Fruit fly (Drosophila melanogaster): ENCODE measurements around the gene CG8064.

CG8064 gene

DNA sequence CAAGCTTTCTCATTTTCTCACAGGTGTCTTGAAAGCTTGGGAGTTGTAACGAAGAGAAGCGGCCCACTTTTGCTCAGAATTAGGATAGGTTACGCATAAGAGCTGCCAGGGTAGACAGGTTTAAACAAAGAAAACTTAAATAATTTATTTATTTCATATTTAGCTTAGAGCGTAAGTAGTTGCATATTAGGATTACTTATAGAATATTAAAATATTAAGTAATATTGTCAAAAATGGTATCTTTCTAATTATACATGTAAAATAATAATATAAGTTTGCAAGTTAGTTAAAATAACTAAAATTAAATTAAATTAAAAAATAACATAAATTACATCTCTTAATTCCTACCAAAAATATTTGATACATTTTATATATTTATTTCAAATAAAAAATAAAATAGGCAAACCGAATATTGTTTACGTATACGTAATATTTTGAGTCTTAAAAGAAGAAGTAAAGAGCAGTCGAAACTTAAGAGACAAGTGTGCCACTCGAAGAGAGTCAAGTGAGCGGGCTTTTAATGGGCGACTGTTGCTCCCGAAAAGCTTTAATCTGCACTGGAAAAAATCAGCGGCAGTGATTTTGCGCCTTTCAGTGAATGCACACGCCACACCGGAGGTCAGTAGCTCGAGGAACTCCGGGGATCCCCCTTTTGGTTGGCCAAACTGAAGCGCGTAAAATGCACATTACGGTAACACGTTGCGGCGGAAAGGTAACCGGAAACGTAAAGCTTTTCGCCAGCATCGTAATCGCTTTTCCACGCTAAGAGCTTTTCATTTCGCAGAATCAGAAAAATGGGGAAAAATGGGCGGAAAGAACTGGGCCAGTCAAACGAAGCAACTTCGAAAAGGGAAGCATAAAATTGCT lies 31.6 kb downstream of the CG8064 start (continued):
- TF ChIP-seq lov (optimal IDR thresholded peaks at IDR 0.05) = no peak
- 0 out of 3 replicates have a peak, but pooled peaks have one; percentile 47 for TF ChIP-seq lov (GFP tag; IDR thresholded peaks at IDR 0.05)
- TF ChIP-seq CG7556 (GFP tag; optimal IDR thresholded peaks at IDR 0.05) = peak; percentile 33
- no peak for TF ChIP-seq hth (optimal IDR thresholded peaks at IDR 0.05)
- peak; percentile 7 for TF ChIP-seq CG15269 (tag; optimal IDR thresholded peaks at IDR 0.05)
- TF ChIP-seq CG18476 (GFP tag; optimal IDR thresholded peaks at IDR 0.05) = no peak
- 0 out of 2 replicates have a peak, but pooled peaks have one; percentile 19 for TF ChIP-seq CG14667 (GFP tag; IDR thresholded peaks at IDR 0.05)
- no peak for TF ChIP-seq chif (GFP tag; optimal IDR thresholded peaks at IDR 0.05)
- TF ChIP-seq Vsx1 (GFP tag; optimal IDR thresholded peaks at IDR 0.05) = no peak
- no peak for TF ChIP-seq Dll (GFP tag; IDR thresholded peaks at IDR 0.05; ENCODE audit: partially characterized antibody)
- TF ChIP-seq disco-r (GFP tag; optimal IDR thresholded peaks at IDR 0.05) = peak; percentile 30
- TF ChIP-seq nau (GFP tag; optimal IDR thresholded peaks at IDR 0.05) = peak; percentile 27
- TF ChIP-seq CG13894 (tag; optimal IDR thresholded peaks at IDR 0.05) = peak; percentile 2
- TF ChIP-seq zfh2 (GFP tag; optimal IDR thresholded peaks at IDR 0.05) = peak; percentile 41
- no peak for TF ChIP-seq CG30020 (tag; optimal IDR thresholded peaks at IDR 0.05)
- 0 out of 2 replicates have a peak, but pooled peaks have one; percentile 32 for TF ChIP-seq stc (GFP tag; IDR thresholded peaks at IDR 0.05)
- TF ChIP-seq H2.0 (GFP tag; IDR thresholded peaks at IDR 0.05) = peak; percentile 41; the same call in 1 of the 2 replicates
- TF ChIP-seq danr (GFP tag; IDR thresholded peaks at IDR 0.05) = no peak
- no peak for TF ChIP-seq HmgZ (tag; optimal IDR thresholded peaks at IDR 0.05)
- no peak for TF ChIP-seq CG7745 (tag; optimal IDR thresholded peaks at IDR 0.05)
- TF ChIP-seq Hand (GFP tag; optimal IDR thresholded peaks at IDR 0.05) = peak; percentile 27
- TF ChIP-seq Sin3A (optimal IDR thresholded peaks at IDR 0.05) = no peak
- TF ChIP-seq dm (GFP tag; optimal IDR thresholded peaks at IDR 0.05) = no peak
- TF ChIP-seq CG13775 (GFP tag; optimal IDR thresholded peaks at IDR 0.05) = no peak
- TF ChIP-seq CG10462 (GFP tag; optimal IDR thresholded peaks at IDR 0.05) = no peak
- TF ChIP-seq Scr (GFP tag; IDR thresholded peaks at IDR 0.05; ENCODE audit: partially characterized antibody) = no peak
- TF ChIP-seq bowl (GFP tag; IDR thresholded peaks at IDR 0.05) = no peak
- no peak for TF ChIP-seq CG16815 (GFP tag; optimal IDR thresholded peaks at IDR 0.05)
- peak in 1 of 2 experiments; percentile 0 for TF ChIP-seq dpn (GFP tag; optimal IDR thresholded peaks at IDR 0.05)
- TF ChIP-seq fd96Cb (tag; optimal IDR thresholded peaks at IDR 0.05) = no peak
- TF ChIP-seq ind (GFP tag; optimal IDR thresholded peaks at IDR 0.05) = peak; percentile 31
- peak; percentile 7 for TF ChIP-seq caup (GFP tag; optimal IDR thresholded peaks at IDR 0.05; ENCODE audit: severe bottlenecking)
- no peak for TF ChIP-seq CG1602 (GFP tag; optimal IDR thresholded peaks at IDR 0.05)
- no peak for TF ChIP-seq az2 (GFP tag; optimal IDR thresholded peaks at IDR 0.05)
- peak; percentile 73 for TF ChIP-seq CG12769 (tag; optimal IDR thresholded peaks at IDR 0.05)
- TF ChIP-seq wek (GFP tag; optimal IDR thresholded peaks at IDR 0.05) = no peak
- TF ChIP-seq CG14860 (GFP tag; IDR thresholded peaks at IDR 0.05; ENCODE audit: partially characterized antibody) = no peak
- TF ChIP-seq Chrac-16 (GFP tag; optimal IDR thresholded peaks at IDR 0.05) = no peak
- TF ChIP-seq her (GFP tag; optimal IDR thresholded peaks at IDR 0.05) = peak; percentile 48
- no peak for TF ChIP-seq bbx (GFP tag; IDR thresholded peaks at IDR 0.05; ENCODE audit: partially characterized antibody)
- TF ChIP-seq bigmax (GFP tag; optimal IDR thresholded peaks at IDR 0.05) = no peak
- TF ChIP-seq Max (GFP tag; optimal IDR thresholded peaks at IDR 0.05) = no peak
- TF ChIP-seq CG5245 (GFP tag; optimal IDR thresholded peaks at IDR 0.05) = no peak
- TF ChIP-seq CG9727 (GFP tag; optimal IDR thresholded peaks at IDR 0.05) = no peak
- TF ChIP-seq CG8089 (GFP tag; optimal IDR thresholded peaks at IDR 0.05) = no peak
- no peak for TF ChIP-seq CG6791 (GFP tag; IDR thresholded peaks at IDR 0.05; ENCODE audit: partially characterized antibody)
- TF ChIP-seq ems (GFP tag; optimal IDR thresholded peaks at IDR 0.05) = peak; percentile 21
- no peak for TF ChIP-seq lola (GFP tag; optimal IDR thresholded peaks at IDR 0.05)
- TF ChIP-seq CG14441 (GFP tag; IDR thresholded peaks at IDR 0.05) = peak; percentile 46; the same call in 1 of the 2 replicates

All from whole organism, embryonic.